Fruit fly (Drosophila melanogaster): ENCODE data around the gene Cyp6d5.
A peak's percentile ranks its signal among the peaks of the same experiment; 100 is the strongest.

Cyp6d5 gene

DNA sequence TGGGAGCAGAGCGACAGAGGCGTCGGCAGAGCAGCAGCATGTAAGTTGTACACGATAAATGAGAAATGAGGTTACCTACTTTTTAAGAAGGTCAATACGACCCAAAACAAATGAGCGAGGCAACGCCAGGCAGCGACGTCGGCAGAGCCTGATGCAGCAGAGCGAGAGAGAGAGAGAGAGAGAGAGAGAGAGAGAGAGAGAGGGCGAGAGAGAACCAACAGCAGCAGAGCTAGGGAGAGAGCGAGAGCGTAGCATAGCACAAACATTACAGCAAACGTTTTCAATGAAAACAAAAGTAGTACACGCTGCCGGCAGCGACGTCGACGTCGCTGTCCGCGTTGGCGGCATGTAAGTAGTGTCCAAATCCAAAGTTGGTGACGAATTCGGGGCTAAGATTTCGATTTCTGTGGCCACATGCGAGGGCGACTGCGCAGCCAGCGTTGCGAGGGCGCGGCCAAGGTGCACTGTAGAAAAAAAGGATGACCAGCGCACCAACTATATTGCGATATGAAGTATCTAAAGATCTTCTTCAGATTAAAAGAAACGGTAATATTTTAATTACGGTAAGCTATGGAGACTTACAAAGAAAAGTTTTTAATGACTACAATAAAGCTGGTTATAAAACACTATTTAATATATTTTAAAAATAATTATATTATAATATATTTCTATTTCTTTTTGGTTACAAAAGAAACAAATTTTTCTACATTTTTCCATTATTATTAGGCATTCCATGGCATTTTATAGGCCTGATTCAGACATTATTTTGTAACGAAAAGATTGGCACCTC lies 11.2 kb upstream of the Cyp6d5 start:
- TF ChIP-seq Crg-1 (GFP tag; optimal IDR thresholded peaks at IDR 0.05) = peak; percentile 16
- TF ChIP-seq Clk (GFP tag; optimal IDR thresholded peaks at IDR 0.05) = peak; percentile 75
- TF ChIP-seq cnc (optimal IDR thresholded peaks at IDR 0.05) = no peak
- TF ChIP-seq CG5204 (GFP tag; optimal IDR thresholded peaks at IDR 0.05) = no peak
- TF ChIP-seq CG1620 (GFP tag; optimal IDR thresholded peaks at IDR 0.05) = peak; percentile 26
- peak; percentile 20 for TF ChIP-seq Hr96 (GFP tag; optimal IDR thresholded peaks at IDR 0.05)
- TF ChIP-seq CG33017 (tag; optimal IDR thresholded peaks at IDR 0.05) = no peak
- TF ChIP-seq CG12768 (GFP tag; optimal IDR thresholded peaks at IDR 0.05) = peak; percentile 43
- TF ChIP-seq pad (GFP tag; optimal IDR thresholded peaks at IDR 0.05) = peak; percentile 17
- peak; percentile 67 for TF ChIP-seq Mnt (GFP tag; optimal IDR thresholded peaks at IDR 0.05)
- peak; percentile 15 for TF ChIP-seq toe (GFP tag; optimal IDR thresholded peaks at IDR 0.05)
- TF ChIP-seq CG11617 (GFP tag; optimal IDR thresholded peaks at IDR 0.05) = peak; percentile 38
- TF ChIP-seq ovo (GFP tag; optimal IDR thresholded peaks at IDR 0.05) = no peak
- TF ChIP-seq CG7045 (GFP tag; optimal IDR thresholded peaks at IDR 0.05) = peak; percentile 43

DNA sequence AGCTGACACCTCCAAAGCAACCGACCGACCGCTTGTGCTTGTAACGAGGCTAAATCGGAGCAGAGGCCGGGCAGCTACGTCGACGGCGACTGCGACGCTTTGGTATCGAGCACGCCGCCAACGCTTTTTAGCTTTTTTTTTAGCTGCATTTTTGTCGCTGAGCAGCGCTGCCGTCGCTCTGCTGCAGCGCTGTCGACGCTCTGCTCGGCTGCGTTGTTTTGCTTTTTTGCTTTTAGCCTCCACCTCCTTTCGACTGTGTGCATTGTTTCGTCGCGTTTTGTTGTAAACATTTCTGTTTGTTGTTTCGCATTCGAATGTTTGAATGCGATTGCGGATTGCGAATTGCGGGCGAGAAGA lies 10.6 kb upstream of the Cyp6d5 start:
- no peak for TF ChIP-seq CG7045 (GFP tag; optimal IDR thresholded peaks at IDR 0.05)
- TF ChIP-seq CG7101 (tag; optimal IDR thresholded peaks at IDR 0.05) = no peak
- TF ChIP-seq CG5204 (GFP tag; optimal IDR thresholded peaks at IDR 0.05) = no peak

DNA sequence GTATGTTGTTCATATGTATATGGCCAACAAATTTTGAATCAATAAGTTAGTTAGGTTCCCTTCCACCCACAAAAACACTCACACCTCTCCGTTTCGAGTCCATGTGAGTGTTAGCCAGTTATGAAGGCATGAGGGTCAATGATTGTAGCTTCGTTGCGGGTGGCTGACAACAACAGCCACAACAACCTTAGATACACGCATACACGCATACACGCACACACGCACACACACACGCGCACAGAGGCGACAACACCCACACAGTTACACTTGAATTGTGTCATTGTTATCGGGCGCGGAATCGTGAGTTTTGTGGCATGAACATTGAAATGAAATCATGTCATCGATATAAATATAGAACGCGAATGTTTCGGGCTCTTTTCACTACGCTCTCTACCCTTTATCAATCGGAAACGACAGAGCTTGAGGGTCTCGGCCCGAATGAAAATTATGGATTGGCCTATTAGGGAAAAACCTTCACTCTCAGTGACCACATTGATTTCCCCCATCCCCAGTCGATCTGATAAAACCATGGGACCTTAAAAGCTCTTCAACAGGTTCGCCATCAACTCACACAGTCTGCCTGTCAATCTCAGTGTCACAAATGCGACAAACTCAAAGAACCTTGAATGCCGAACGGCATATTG lies 9.5 kb upstream of the Cyp6d5 start:
- TF ChIP-seq cic (GFP tag; optimal IDR thresholded peaks at IDR 0.05) = peak; percentile 27
- TF ChIP-seq CG5204 (GFP tag; optimal IDR thresholded peaks at IDR 0.05) = no peak

DNA sequence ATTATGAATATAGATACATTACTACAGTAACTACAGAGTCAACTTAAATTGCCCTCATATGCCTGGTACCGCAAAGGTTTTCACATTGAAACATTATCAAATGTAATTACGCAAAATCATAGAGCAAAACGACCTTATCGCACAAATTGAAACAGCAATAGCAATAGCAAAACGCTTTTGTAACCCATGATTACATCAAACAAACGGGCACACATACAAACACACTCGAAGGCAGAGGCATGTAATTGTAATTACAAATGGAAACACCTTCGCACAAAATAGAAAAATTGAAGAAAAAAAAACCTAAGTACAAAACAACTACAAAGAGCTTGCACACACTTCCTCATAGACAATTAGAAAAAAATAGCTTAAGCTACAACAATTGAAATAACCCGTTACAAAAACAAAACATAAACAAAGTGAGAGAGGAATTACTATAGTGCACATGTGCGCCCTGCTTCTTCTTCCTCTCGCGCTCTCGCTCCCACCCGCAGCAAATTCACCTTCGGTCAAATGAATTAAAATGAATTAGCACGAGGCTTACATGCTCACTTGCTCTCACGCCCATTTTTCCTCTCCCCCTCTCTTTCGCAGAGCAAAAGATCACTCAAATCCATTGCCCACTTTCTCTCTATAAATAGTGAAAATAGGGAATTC lies 8.6 kb upstream of the Cyp6d5 start:
- TF ChIP-seq toe (GFP tag; optimal IDR thresholded peaks at IDR 0.05) = peak; percentile 18
- TF ChIP-seq kay (GFP tag; ENCODE audit: borderline replicate concordance) = peak; percentile 98
- peak; percentile 71 for TF ChIP-seq CG33017 (tag; optimal IDR thresholded peaks at IDR 0.05)
- peak; percentile 37 for TF ChIP-seq CG7045 (GFP tag; optimal IDR thresholded peaks at IDR 0.05)
- peak; percentile 34 for TF ChIP-seq CG11617 (GFP tag; optimal IDR thresholded peaks at IDR 0.05)
- TF ChIP-seq CG7101 (tag; optimal IDR thresholded peaks at IDR 0.05) = no peak
- peak; percentile 94 for TF ChIP-seq ovo (GFP tag; optimal IDR thresholded peaks at IDR 0.05)
- TF ChIP-seq Clk (GFP tag; optimal IDR thresholded peaks at IDR 0.05) = peak; percentile 29
- TF ChIP-seq Crg-1 (GFP tag; optimal IDR thresholded peaks at IDR 0.05) = peak; percentile 11
- TF ChIP-seq bab1 (GFP tag; optimal IDR thresholded peaks at IDR 0.05) = no peak
- peak; percentile 100 for TF ChIP-seq cic (GFP tag; optimal IDR thresholded peaks at IDR 0.05)
- TF ChIP-seq CG5204 (GFP tag; optimal IDR thresholded peaks at IDR 0.05) = no peak
- no peak for TF ChIP-seq cnc (optimal IDR thresholded peaks at IDR 0.05)
- peak; percentile 43 for TF ChIP-seq tj (GFP tag; optimal IDR thresholded peaks at IDR 0.05)
- TF ChIP-seq CG12768 (GFP tag; optimal IDR thresholded peaks at IDR 0.05) = peak; percentile 86
- peak; percentile 100 for TF ChIP-seq Mnt (GFP tag; optimal IDR thresholded peaks at IDR 0.05)

DNA sequence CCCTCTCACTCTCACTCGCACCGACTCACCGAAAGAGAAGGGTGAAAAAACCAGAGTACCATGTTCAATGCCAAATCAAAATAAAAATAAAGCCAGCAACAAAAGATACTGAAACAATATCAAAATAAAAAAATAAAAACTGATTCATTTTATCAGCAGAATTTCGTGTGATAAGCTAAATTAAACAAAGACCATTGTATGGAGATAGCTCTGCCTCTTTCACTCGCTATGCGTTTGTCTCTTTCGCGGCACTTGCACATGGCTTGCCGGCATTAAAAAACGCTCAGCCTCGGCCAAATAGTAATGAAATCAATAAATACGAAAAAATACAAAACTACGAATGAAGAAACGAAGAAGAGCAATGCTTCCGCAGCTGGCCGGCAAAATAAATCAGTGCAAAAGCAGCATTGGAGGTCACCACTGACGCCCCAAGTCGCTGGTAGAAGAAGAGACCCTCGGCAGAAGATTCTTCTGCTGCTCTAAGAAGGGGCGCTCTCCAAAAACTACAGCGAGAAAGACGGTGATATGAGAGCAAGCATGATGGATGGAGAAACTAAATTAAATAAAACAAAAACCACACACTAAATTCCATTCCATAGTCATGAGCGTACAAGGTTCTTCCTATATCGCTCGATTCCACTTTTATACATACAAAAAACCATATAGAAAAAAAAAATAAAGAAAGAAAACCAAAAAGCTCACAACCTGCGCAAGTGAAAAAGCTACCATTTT lies 4.7 kb upstream of the Cyp6d5 start:
- no peak for TF ChIP-seq CG7101 (tag; optimal IDR thresholded peaks at IDR 0.05)
- peak; percentile 22 for TF ChIP-seq kay (GFP tag; ENCODE audit: borderline replicate concordance)
- TF ChIP-seq CG11617 (GFP tag; optimal IDR thresholded peaks at IDR 0.05) = no peak
- no peak for TF ChIP-seq cnc (optimal IDR thresholded peaks at IDR 0.05)
- no peak for TF ChIP-seq CG7045 (GFP tag; optimal IDR thresholded peaks at IDR 0.05)

DNA sequence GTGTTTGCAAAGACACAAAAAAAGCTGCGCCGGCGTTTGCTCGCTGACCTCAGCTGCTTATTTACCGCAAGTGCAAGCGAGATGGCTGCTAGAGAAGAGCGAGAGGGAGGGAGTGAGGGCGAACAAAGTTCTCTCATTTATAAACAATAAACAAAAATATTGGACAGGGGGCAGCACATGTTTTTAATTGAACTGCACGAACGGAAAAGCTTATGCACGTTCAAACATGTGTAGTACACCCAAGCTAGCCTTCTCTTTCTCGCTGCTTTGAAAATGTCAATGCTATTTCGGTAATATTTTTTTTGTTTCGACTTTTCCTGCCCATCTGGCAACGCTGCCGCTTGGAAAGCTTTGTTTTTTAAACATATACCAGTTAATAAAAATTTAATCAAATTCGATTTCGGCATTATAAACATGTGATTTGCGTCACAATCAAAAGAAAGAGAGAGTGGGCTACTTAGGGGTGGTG lies 4.1 kb upstream of the Cyp6d5 start:
- TF ChIP-seq ovo (GFP tag; optimal IDR thresholded peaks at IDR 0.05) (peak; percentile 91), bab1 (GFP tag; optimal IDR thresholded peaks at IDR 0.05) (peak; percentile 41), pad (GFP tag; optimal IDR thresholded peaks at IDR 0.05) (peak; percentile 49), cnc (optimal IDR thresholded peaks at IDR 0.05) (no peak), CG12768 (GFP tag; optimal IDR thresholded peaks at IDR 0.05) (peak; percentile 96), CG5204 (GFP tag; optimal IDR thresholded peaks at IDR 0.05) (no peak), toe (GFP tag; optimal IDR thresholded peaks at IDR 0.05) (peak; percentile 75), kay (GFP tag; ENCODE audit: borderline replicate concordance) (peak; percentile 99), Mnt (GFP tag; optimal IDR thresholded peaks at IDR 0.05) (peak; percentile 99), Clk (GFP tag; optimal IDR thresholded peaks at IDR 0.05) (peak; percentile 35), Hr96 (GFP tag; optimal IDR thresholded peaks at IDR 0.05) (peak; percentile 71), CG33017 (tag; optimal IDR thresholded peaks at IDR 0.05) (peak; percentile 62), CG7101 (tag; optimal IDR thresholded peaks at IDR 0.05) (peak; percentile 72), CG14711 (tag; optimal IDR thresholded peaks at IDR 0.05) (no peak), cic (GFP tag; optimal IDR thresholded peaks at IDR 0.05) (peak; percentile 98), CG7045 (GFP tag; optimal IDR thresholded peaks at IDR 0.05) (peak; percentile 75), CG11617 (GFP tag; optimal IDR thresholded peaks at IDR 0.05) (peak; percentile 84), CG1620 (GFP tag; optimal IDR thresholded peaks at IDR 0.05) (peak; percentile 42), Crg-1 (GFP tag; optimal IDR thresholded peaks at IDR 0.05) (peak; percentile 46), tj (GFP tag; optimal IDR thresholded peaks at IDR 0.05) (peak; percentile 91)

All from whole organism, adult.